Worm (Caenorhabditis elegans): ENCODE measurements around the gene F20D12.12.

DNA sequence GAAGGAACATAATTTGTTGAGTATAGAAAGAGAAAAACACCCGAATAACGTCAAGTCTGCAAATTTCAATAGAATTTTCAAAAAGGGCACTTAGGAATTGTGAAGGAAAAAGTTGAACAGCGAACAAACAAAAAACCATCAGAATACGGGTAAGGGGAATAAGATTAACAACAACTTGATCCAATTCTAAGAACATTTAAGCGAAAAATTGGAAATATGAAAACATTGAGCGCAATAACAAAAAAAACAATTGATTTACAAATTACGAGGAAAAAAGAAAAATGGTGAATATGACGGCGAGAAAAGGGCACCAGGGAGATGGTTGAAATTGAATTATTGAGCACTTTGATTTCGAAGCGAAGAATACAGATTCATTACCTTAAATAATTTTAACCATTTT lies 30.3 kb upstream of the F20D12.12 start:
- TF ChIP-seq dpl-1 (GFP tag; optimal IDR thresholded peaks at IDR 0.05) (no peak), nhr-41 (GFP tag; IDR thresholded peaks at IDR 0.05) (no peak), T26A8.4 (GFP tag; IDR thresholded peaks at IDR 0.05) (no peak), ceh-82 (tag; optimal IDR thresholded peaks at IDR 0.05) (no peak), ZK546.5 (tag; optimal IDR thresholded peaks at IDR 0.05) (no peak), unc-39 (tag; optimal IDR thresholded peaks at IDR 0.05) (no peak), fkh-10 (GFP tag; optimal IDR thresholded peaks at IDR 0.05) (no peak), skn-1 (tag; optimal IDR thresholded peaks at IDR 0.05) (no peak)

Measured in whole organism, L4 larva.